Worm (Caenorhabditis elegans): ENCODE results near the gene K08B5.1.

Gene K08B5.1

ce11 chrX:16575262-16575661, 17.0 kb downstream of the K08B5.1 start:
- TF ChIP-seq dve-1 (tag; optimal IDR thresholded peaks at IDR 0.05) (no peak), hlh-15 (tag; optimal IDR thresholded peaks at IDR 0.05) (no peak), pax-1 (tag; optimal IDR thresholded peaks at IDR 0.05) (no peak), ceh-24 (tag; optimal IDR thresholded peaks at IDR 0.05) (no peak), madf-2 (tag; optimal IDR thresholded peaks at IDR 0.05) (no peak), ceh-31 (tag; optimal IDR thresholded peaks at IDR 0.05) (no peak), ceh-22 (tag; optimal IDR thresholded peaks at IDR 0.05) (no peak), ceh-18 (tag; optimal IDR thresholded peaks at IDR 0.05) (no peak), hlh-8 (tag; optimal IDR thresholded peaks at IDR 0.05) (no peak), mec-3 (tag; optimal IDR thresholded peaks at IDR 0.05; ENCODE audit: borderline replicate concordance) (no peak), zip-5 (tag; optimal IDR thresholded peaks at IDR 0.05) (no peak), pat-9 (tag; optimal IDR thresholded peaks at IDR 0.05) (no peak), hlh-6 (tag; optimal IDR thresholded peaks at IDR 0.05) (no peak), npax-4 (tag; optimal IDR thresholded peaks at IDR 0.05) (no peak), unc-42 (tag; optimal IDR thresholded peaks at IDR 0.05) (no peak)

- TF ChIP-seq fkh-6 (tag; optimal IDR thresholded peaks at IDR 0.05), result no peak
- TF ChIP-seq mec-3 (tag; optimal IDR thresholded peaks at IDR 0.05; ENCODE audit: borderline replicate concordance), result peak; percentile 17
- no peak for TF ChIP-seq ztf-16 (tag; optimal IDR thresholded peaks at IDR 0.05)
- peak; percentile 9 for TF ChIP-seq ceh-18 (tag; optimal IDR thresholded peaks at IDR 0.05)
- no peak for TF ChIP-seq dve-1 (tag; optimal IDR thresholded peaks at IDR 0.05)
- TF ChIP-seq gmeb-2 (tag; optimal IDR thresholded peaks at IDR 0.05), result no peak
- no peak for TF ChIP-seq C38D4.7 (GFP tag; optimal IDR thresholded peaks at IDR 0.05)
- no peak for TF ChIP-seq Y22D7AL.16 (tag; optimal IDR thresholded peaks at IDR 0.05)
- no peak for TF ChIP-seq eyg-1 (tag; optimal IDR thresholded peaks at IDR 0.05)
- TF ChIP-seq tbx-2 (tag; optimal IDR thresholded peaks at IDR 0.05), result no peak
Observed at ce11 chrX:16579303-16579795, 21.1 kb downstream of the K08B5.1 start, which contains the start of gene ser-1. Gene ser-1 (plus strand): TSS chrX:16579745.

- TF ChIP-seq fax-1 (tag; optimal IDR thresholded peaks at IDR 0.05) (no peak), ceh-18 (tag; optimal IDR thresholded peaks at IDR 0.05) (no peak), sox-2 (GFP tag; IDR thresholded peaks at IDR 0.05) (no peak), eyg-1 (tag; optimal IDR thresholded peaks at IDR 0.05) (no peak)
Observed at ce11 chrX:16588102-16588501, 29.9 kb downstream of the K08B5.1 start.

ce11 chrX:16590230-16590629, 32.0 kb downstream of the K08B5.1 start:
- TF ChIP-seq nfya-1 (tag; optimal IDR thresholded peaks at IDR 0.05), result no peak
- TF ChIP-seq ceh-48 (tag; optimal IDR thresholded peaks at IDR 0.05), result no peak
- no peak for TF ChIP-seq T23F11.4 (GFP tag; optimal IDR thresholded peaks at IDR 0.05)
- TF ChIP-seq fax-1 (tag; optimal IDR thresholded peaks at IDR 0.05), result no peak
- TF ChIP-seq ztf-16 (tag; optimal IDR thresholded peaks at IDR 0.05), result no peak
- no peak for TF ChIP-seq C38D4.7 (GFP tag; optimal IDR thresholded peaks at IDR 0.05)
- TF ChIP-seq fkh-6 (tag; optimal IDR thresholded peaks at IDR 0.05), result no peak
- no peak for TF ChIP-seq madf-2 (tag; optimal IDR thresholded peaks at IDR 0.05)
- TF ChIP-seq ceh-14 (tag; optimal IDR thresholded peaks at IDR 0.05), result no peak
- TF ChIP-seq nhr-11 (tag; optimal IDR thresholded peaks at IDR 0.05), result no peak
- TF ChIP-seq sox-2 (GFP tag; IDR thresholded peaks at IDR 0.05), result no peak
- TF ChIP-seq pqm-1 (tag; optimal IDR thresholded peaks at IDR 0.05), result no peak
- TF ChIP-seq odd-2 (tag; optimal IDR thresholded peaks at IDR 0.05), result no peak
- no peak for TF ChIP-seq pha-2 (tag; optimal IDR thresholded peaks at IDR 0.05)

ce11 chrX:16590803-16591202, 32.6 kb downstream of the K08B5.1 start:
- TF ChIP-seq fkh-6 (tag; optimal IDR thresholded peaks at IDR 0.05) (peak; percentile 49), fkh-10 (GFP tag; optimal IDR thresholded peaks at IDR 0.05) (no peak), ceh-19 (GFP tag; optimal IDR thresholded peaks at IDR 0.05) (peak; percentile 60), tbx-7 (tag; optimal IDR thresholded peaks at IDR 0.05) (no peak), ceh-6 (GFP tag; optimal IDR thresholded peaks at IDR 0.05) (peak; percentile 68), ceh-22 (tag; optimal IDR thresholded peaks at IDR 0.05) (no peak), ceh-14 (tag; optimal IDR thresholded peaks at IDR 0.05) (peak; percentile 43), pros-1 (tag; optimal IDR thresholded peaks at IDR 0.05) (peak; percentile 22), C38D4.7 (GFP tag; optimal IDR thresholded peaks at IDR 0.05) (peak; percentile 37), sox-4 (tag; optimal IDR thresholded peaks at IDR 0.05) (peak; percentile 28), npax-4 (tag; optimal IDR thresholded peaks at IDR 0.05) (no peak), ama-1 (optimal IDR thresholded peaks at IDR 0.05) (no peak), unc-55 (GFP tag; optimal IDR thresholded peaks at IDR 0.05) (no peak), ceh-45 (GFP tag; IDR thresholded peaks at IDR 0.05) (no peak), ceh-30 (tag; optimal IDR thresholded peaks at IDR 0.05) (no peak), ceh-31 (tag; optimal IDR thresholded peaks at IDR 0.05) (peak; percentile 37), zip-5 (tag; optimal IDR thresholded peaks at IDR 0.05) (peak; percentile 16), syd-9 (tag; optimal IDR thresholded peaks at IDR 0.05) (no peak), nhr-11 (tag; optimal IDR thresholded peaks at IDR 0.05) (no peak), C08G9.2 (tag; optimal IDR thresholded peaks at IDR 0.05) (peak; percentile 31), pat-9 (tag; optimal IDR thresholded peaks at IDR 0.05) (peak; percentile 58)

Measured in whole organism, late embryonic.